Worm (Caenorhabditis elegans) whole organism, mixed stage, embryonic: ENCODE data around the gene phat-8.
"Not testable (repeated sequence)": the region's sequence is repeated elsewhere in the genome, so short reads cannot be mapped to it uniquely, and the experiment has no call there.

ENCODE experiments used
- M03D4.4 ChIP-seq: sonication (generic microtip); optimal IDR thresholded peaks from 2 replicates; lab custom pipeline; 2017; ENCODE audit warnings: mild to moderate bottlenecking, missing genetic modification characterization, missing compliant biosample characterization
- bed-3 ChIP-seq: fragments of 200-800 bp; sonication (Bioruptor generic); optimal IDR thresholded peaks from 3 replicates; lab custom pipeline; 2018; ENCODE audit warnings: mild to moderate bottlenecking, missing genetic modification characterization, moderate library complexity, missing compliant biosample characterization
- blmp-1 ChIP-seq: fragments of 150-350 bp; optimal IDR thresholded peaks from 2 replicates; lab custom pipeline; 2014; ENCODE audit warnings: missing biosample characterization, missing genetic modification characterization
- ceh-43 ChIP-seq: fragments of 200-800 bp; sonication (Bioruptor generic); optimal IDR thresholded peaks from 2 replicates; lab custom pipeline; 2018; ENCODE audit warnings: mild to moderate bottlenecking, missing genetic modification characterization, moderate library complexity, missing compliant biosample characterization
- ceh-83 ChIP-seq: fragments of 200-800 bp; sonication (Bioruptor generic); optimal IDR thresholded peaks from 2 replicates; lab custom pipeline; 2018; ENCODE audit warnings: mild to moderate bottlenecking, missing genetic modification characterization, missing compliant biosample characterization
- ces-1 ChIP-seq: fragments of 150-350 bp; optimal IDR thresholded peaks from 2 replicates; lab custom pipeline; 2014; ENCODE audit warnings: missing biosample characterization, missing genetic modification reagents, missing genetic modification characterization
- cnd-1 ChIP-seq: fragments of 200-800 bp; sonication (Bioruptor generic); optimal IDR thresholded peaks from 2 replicates; lab custom pipeline; 2018; ENCODE audit warnings: mild to moderate bottlenecking, missing genetic modification characterization, missing compliant biosample characterization
- drap-1 ChIP-seq: fragments of 200-800 bp; sonication (Bioruptor generic); optimal IDR thresholded peaks from 3 replicates; lab custom pipeline; 2018; ENCODE audit warnings: mild to moderate bottlenecking, missing genetic modification characterization, missing compliant biosample characterization
- elt-1 ChIP-seq: sonication (generic microtip); optimal IDR thresholded peaks from 2 replicates; lab custom pipeline; 2017; ENCODE audit warnings: missing genetic modification characterization, mild to moderate bottlenecking, missing compliant biosample characterization, antibody characterized with exemption, moderate library complexity, borderline replicate concordance; ENCODE audit not compliant: insufficient read depth
- elt-3 ChIP-seq: fragments of 150-350 bp; optimal IDR thresholded peaks from 2 replicates; lab custom pipeline; 2014; ENCODE audit warnings: missing biosample characterization, missing genetic modification characterization
- flh-1 ChIP-seq: fragments of 200-800 bp; sonication (Bioruptor generic); optimal IDR thresholded peaks from 2 replicates; lab custom pipeline; 2018; ENCODE audit warnings: mild to moderate bottlenecking, missing genetic modification characterization, moderate library complexity, missing compliant biosample characterization
- ham-2 ChIP-seq: fragments of 200-800 bp; sonication (Bioruptor generic); optimal IDR thresholded peaks from 2 replicates; lab custom pipeline; 2018; ENCODE audit warnings: mild to moderate bottlenecking, missing genetic modification characterization, missing compliant biosample characterization
- hlh-1 ChIP-seq: fragments of 150-350 bp; optimal IDR thresholded peaks from 2 replicates; lab custom pipeline; 2014; ENCODE audit warnings: missing biosample characterization, missing genetic modification reagents, missing genetic modification characterization
- lin-13 ChIP-seq: fragments of 150-350 bp; optimal IDR thresholded peaks from 2 replicates; lab custom pipeline; 2014; ENCODE audit warnings: missing biosample characterization, missing genetic modification characterization
- lin-32 ChIP-seq: fragments of 200-800 bp; sonication (Bioruptor generic); optimal IDR thresholded peaks from 2 replicates; lab custom pipeline; 2018; ENCODE audit warnings: mild to moderate bottlenecking, missing genetic modification characterization, missing compliant biosample characterization
- lsy-2 ChIP-seq: fragments of 150-350 bp; optimal IDR thresholded peaks from 2 replicates; lab custom pipeline; 2014; ENCODE audit warnings: missing biosample characterization, missing genetic modification characterization
- mab-5 ChIP-seq: fragments of 150-350 bp; optimal IDR thresholded peaks from 2 replicates; lab custom pipeline; 2014; ENCODE audit warnings: missing biosample characterization, missing genetic modification characterization
- nhr-12 ChIP-seq: fragments of 150-350 bp; optimal IDR thresholded peaks from 2 replicates; lab custom pipeline; 2014; ENCODE audit warnings: missing biosample characterization, missing genetic modification characterization
- nhr-2 ChIP-seq: fragments of 150-350 bp; optimal IDR thresholded peaks from 2 replicates; lab custom pipeline; 2014; ENCODE audit warnings: missing biosample characterization, missing genetic modification characterization
- nhr-237 ChIP-seq: fragments of 150-350 bp; optimal IDR thresholded peaks from 2 replicates; lab custom pipeline; 2014; ENCODE audit warnings: missing biosample characterization, missing genetic modification characterization
- nhr-28 ChIP-seq: fragments of 150-350 bp; optimal IDR thresholded peaks from 2 replicates; lab custom pipeline; 2014; ENCODE audit warnings: missing biosample characterization, missing genetic modification characterization
- nhr-76 ChIP-seq: sonication (generic microtip); optimal IDR thresholded peaks from 2 replicates; lab custom pipeline; 2017; ENCODE audit warnings: missing biosample characterization, missing genetic modification characterization
- pha-4 ChIP-seq: fragments of 150-350 bp; optimal IDR thresholded peaks from 2 replicates; lab custom pipeline; 2018; ENCODE audit warnings: missing biosample characterization, missing genetic modification reagents, missing genetic modification characterization
- snpc-4 ChIP-seq: fragments of 150-350 bp; optimal IDR thresholded peaks from 2 replicates; lab custom pipeline; 2014; ENCODE audit warnings: missing biosample characterization, missing genetic modification characterization
- sptf-1 ChIP-seq: sonication (generic microtip); optimal IDR thresholded peaks from 2 replicates; lab custom pipeline; 2017; ENCODE audit warnings: mild to moderate bottlenecking, missing genetic modification characterization, moderate library complexity, missing compliant biosample characterization
- tbx-8 ChIP-seq: fragments of 200-800 bp; sonication (Bioruptor generic); optimal IDR thresholded peaks from 2 replicates; lab custom pipeline; 2018; ENCODE audit warnings: mild to moderate bottlenecking, missing genetic modification characterization, moderate library complexity, missing compliant biosample characterization
- unc-120 ChIP-seq: sonication (generic microtip); optimal IDR thresholded peaks from 2 replicates; lab custom pipeline; 2017; ENCODE audit warnings: missing genetic modification characterization, missing compliant biosample characterization; ENCODE audit not compliant: poor library complexity, severe bottlenecking
- unc-39 ChIP-seq: fragments of 150-350 bp; optimal IDR thresholded peaks from 2 replicates; lab custom pipeline; 2014; ENCODE audit warnings: missing biosample characterization, missing genetic modification characterization
- zip-8 ChIP-seq: fragments of 150-350 bp; optimal IDR thresholded peaks from 2 replicates; lab custom pipeline; 2014; ENCODE audit warnings: missing biosample characterization, missing genetic modification characterization

phat-8 gene

DNA sequence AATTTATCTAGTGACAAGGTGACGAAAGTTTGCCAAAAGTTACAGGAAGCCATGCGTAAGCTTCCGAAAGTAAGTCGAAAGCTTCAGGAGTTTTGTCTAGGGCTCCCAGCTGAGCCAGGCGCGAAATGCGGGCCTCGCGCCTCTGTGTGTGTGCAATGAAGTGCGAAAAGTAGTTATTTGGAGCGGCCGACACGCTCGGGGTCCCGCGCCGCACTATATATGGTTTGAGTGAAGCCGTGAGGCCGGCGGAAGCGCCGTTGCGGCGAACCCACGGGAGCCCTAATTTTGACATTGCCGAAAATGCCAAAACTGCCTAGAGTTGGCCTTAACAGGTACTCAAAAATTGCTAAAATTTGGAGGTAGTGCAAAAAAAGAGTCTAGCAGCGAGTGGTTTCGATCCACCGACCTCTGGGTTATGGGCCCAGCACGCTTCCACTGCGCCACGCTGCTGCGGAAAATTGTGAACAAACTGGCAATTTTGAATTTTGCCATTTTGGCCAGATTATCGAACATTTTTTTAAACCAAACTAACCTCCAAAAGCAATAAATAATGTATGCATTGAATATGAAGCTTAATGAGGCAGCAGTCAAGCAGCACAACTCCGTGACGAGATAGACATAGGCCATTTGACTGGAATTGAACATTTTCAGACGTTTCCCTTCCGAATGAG, 36.3 kb upstream of the phat-8 start:
- no peak for TF ChIP-seq nhr-237
- TF ChIP-seq M03D4.4 (tag; lab: Kevin White, UChicago), result no peak
- no peak for TF ChIP-seq flh-1 (GFP tag; lab: Kevin White, UChicago)
- TF ChIP-seq pha-4, result no peak
- TF ChIP-seq elt-1 (tag; lab: Kevin White, UChicago), result no peak
- TF ChIP-seq elt-3 (tag; lab: Kevin White, UChicago), result no peak
- no peak for TF ChIP-seq nhr-28 (tag; lab: Kevin White, UChicago)
- TF ChIP-seq ham-2 (GFP tag; lab: Kevin White, UChicago), result no peak
- TF ChIP-seq, all 35 proteins: peak for 0

DNA sequence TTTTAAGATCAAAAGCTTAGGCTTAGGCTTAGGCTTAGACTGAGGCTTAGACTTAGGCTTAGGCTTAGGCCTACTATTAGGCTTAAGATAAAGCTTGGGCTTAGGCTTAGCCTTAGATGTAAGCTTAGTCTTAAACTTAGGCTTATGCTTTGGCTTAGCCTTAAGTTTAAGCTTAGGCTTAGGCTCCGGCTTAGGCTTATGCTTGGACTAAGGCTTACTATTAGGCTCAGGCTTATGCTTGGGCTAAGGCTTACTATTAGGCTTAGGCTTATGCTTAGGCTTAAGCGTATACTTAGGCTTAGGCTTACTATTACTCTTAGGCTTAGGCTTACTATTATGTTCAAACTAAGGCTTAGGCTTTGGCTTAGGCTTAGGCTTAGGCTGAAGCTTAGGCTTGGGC, 34.9 kb upstream of the phat-8 start:
- TF ChIP-seq cnd-1 (tag; lab: Kevin White, UChicago), result no peak
- peak; percentile 65 for TF ChIP-seq ham-2 (GFP tag; lab: Kevin White, UChicago)
- no peak for TF ChIP-seq bed-3
- TF ChIP-seq mab-5, result no peak

DNA sequence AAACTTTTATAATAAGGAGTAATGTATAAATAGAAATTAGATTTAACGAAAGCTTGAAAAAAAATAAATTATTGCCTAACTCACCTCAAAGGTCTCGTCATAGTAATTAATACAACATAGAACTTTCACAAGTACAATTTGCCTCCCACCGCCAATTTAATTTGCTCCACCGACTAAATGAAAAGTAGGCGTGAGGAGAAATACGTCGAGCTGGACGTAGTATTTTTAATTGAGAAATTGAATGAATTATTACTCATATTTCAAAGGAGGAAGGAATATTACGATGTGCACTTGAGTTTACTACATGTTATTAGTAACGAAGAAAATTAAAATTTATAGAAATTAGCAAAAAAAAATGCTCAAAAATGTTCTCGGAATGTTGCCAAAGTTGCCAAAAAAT, 33.2 kb upstream of the phat-8 start, which contains the start of gene Y57A10C.9:
Gene Y57A10C.9 (minus strand): TSS at position 101 of the 400 bp plus-strand sequence.
- no peak for TF ChIP-seq snpc-4 (tag; lab: Kevin White, UChicago)
- no peak for TF ChIP-seq ces-1 (GFP tag; lab: Kevin White, UChicago)
- no peak for TF ChIP-seq ceh-83 (GFP tag; lab: Kevin White, UChicago)
- TF ChIP-seq ceh-43 (GFP tag; lab: Kevin White, UChicago), result no peak
- no peak for TF ChIP-seq bed-3
- TF ChIP-seq nhr-2 (tag; lab: Kevin White, UChicago), result no peak
- no peak for TF ChIP-seq hlh-1 (tag; lab: Kevin White, UChicago)
- TF ChIP-seq nhr-237, result no peak
- no peak for TF ChIP-seq nhr-12
- TF ChIP-seq lin-13, result no peak
- no peak for TF ChIP-seq nhr-76 (tag; lab: Kevin White, UChicago)
- TF ChIP-seq elt-3 (tag; lab: Kevin White, UChicago), result no peak
- no peak for TF ChIP-seq ham-2 (GFP tag; lab: Kevin White, UChicago)
- no peak for TF ChIP-seq zip-8 (tag; lab: Kevin White, UChicago)
- no peak for TF ChIP-seq cnd-1 (tag; lab: Kevin White, UChicago)
- no peak for TF ChIP-seq unc-39 (tag; lab: Kevin White, UChicago)
- no peak for TF ChIP-seq flh-1 (GFP tag; lab: Kevin White, UChicago)
- no peak for TF ChIP-seq blmp-1 (tag; lab: Kevin White, UChicago)
- TF ChIP-seq unc-120 (tag; lab: Kevin White, UChicago), result no peak
- no peak for TF ChIP-seq tbx-8
- TF ChIP-seq, all 35 proteins: peak for 0

DNA sequence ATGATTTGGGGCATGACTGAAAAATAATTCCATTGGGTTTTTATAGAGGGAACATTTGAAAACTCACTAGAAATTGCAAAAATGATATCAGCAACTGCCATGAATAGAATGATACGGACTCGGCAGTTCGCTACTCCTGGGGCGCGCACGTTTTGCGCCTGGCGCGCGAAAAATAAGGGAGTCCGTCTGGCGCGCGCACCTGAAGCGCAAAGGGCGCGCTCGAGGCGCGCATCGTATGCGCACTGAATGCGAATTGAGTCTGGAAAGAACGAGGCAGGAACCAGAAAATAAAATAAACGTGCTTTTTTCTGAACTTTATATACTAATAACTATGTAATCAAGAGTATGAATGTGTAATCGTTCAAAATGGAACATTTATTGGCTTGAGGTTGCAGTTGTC, 30.4 kb upstream of the phat-8 start, which contains the start of gene Y57A10C.10:
Gene Y57A10C.10 (minus strand): TSS at position 101 of the 400 bp plus-strand sequence.
- TF ChIP-seq sptf-1 (tag; lab: Kevin White, UChicago); lsy-2 (tag; lab: Kevin White, UChicago); ceh-83 (GFP tag; lab: Kevin White, UChicago): not testable (repeated sequence)

DNA sequence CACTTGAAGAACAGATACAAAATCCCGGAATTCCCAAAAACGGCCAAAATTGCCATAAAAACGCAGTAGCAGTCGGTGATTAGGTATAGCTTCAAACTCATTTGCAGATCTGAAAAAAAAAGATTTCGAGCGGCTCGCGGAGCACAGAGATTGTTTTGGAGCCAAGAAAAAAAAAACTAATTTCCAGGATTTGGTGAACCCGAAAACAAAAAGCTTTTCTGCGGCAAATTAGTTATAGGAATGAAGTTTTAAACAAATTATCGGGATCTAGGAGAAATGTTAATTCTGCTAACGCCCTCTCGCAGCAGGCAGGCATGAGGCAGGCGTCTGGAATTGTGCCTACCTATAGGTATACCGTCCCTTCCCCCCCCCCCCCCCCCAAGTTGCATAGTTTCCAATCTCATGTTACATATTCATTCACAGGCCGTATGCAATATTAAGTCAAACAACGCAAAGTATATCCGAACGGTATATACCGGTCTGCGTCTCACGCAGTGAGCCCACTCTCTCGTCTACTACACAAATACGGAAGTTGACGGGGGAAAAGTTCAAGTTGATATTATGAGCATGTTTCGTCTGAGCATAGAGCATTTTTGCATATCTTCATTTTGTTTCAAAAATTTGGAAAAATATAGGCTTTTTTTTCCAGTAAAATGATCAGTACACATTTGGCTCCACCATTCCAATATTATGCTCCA, 26.8 kb upstream of the phat-8 start, which contains the start of the genes W05H5.1 and pitr-6:
Gene W05H5.1 (minus strand): TSS at position 101 of the 698 bp plus-strand sequence.
Gene pitr-6 (plus strand): TSS at position 648 of the 698 bp plus-strand sequence.
- no peak for TF ChIP-seq drap-1 (GFP tag; lab: Kevin White, UChicago)
- TF ChIP-seq unc-39 (tag; lab: Kevin White, UChicago), result no peak
- no peak for TF ChIP-seq lin-32
- TF ChIP-seq pha-4, result peak; percentile 14
